Worm (Caenorhabditis elegans): ENCODE results near the gene ZK688.4.

DNA sequence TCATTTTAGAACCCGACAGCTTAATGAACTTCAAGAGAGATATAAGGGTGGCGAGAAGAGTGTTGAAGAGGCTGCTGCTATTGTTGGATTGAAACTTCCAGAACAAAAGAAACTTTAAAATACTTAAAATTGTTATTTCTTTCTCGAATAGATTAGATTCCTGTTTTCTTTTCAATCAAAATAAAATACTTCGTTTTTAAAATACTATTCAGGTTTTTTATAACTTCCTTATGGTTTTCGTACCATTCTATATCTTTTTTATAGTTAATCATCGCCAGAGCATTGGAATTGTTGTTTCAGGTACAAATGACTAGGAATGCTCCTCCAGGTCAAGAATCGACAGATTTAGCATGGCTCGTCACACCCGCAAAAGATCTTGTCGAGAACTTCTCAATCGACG lies 46.6 kb downstream of the ZK688.4 start, which contains the start of gene kle-2:
- TF ChIP-seq nhr-76 (tag; optimal IDR thresholded peaks at IDR 0.05): no peak
- TF ChIP-seq fos-1 (tag; optimal IDR thresholded peaks at IDR 0.05): no peak
